Fruit fly (Drosophila melanogaster): ENCODE data around the gene CG32640.

CG32640 gene

dm6 chrX:13136939-13137697 is 40.7 kb upstream of the CG32640 start (continued):
- peak; percentile 46 for TF ChIP-seq CG9139 (GFP tag; optimal IDR thresholded peaks at IDR 0.05)
- TF ChIP-seq fkh (GFP tag; optimal IDR thresholded peaks at IDR 0.05), result no peak
- TF ChIP-seq Sox14 (GFP tag; optimal IDR thresholded peaks at IDR 0.05), result peak; percentile 31
- no peak for TF ChIP-seq Lpt (GFP tag; optimal IDR thresholded peaks at IDR 0.05)
- TF ChIP-seq CG8119 (GFP tag; IDR thresholded peaks at IDR 0.05), result peak; percentile 65; the same call in 2 of the 3 replicates
- peak; percentile 64 for TF ChIP-seq CG6808 (GFP tag; optimal IDR thresholded peaks at IDR 0.05)
- no peak for TF ChIP-seq fd85E (GFP tag; optimal IDR thresholded peaks at IDR 0.05)
- TF ChIP-seq eg (GFP tag; IDR thresholded peaks at IDR 0.05), result no peak; the same call in 2 of the 3 replicates
- TF ChIP-seq vri (GFP tag; optimal IDR thresholded peaks at IDR 0.05), result peak; percentile 47
- TF ChIP-seq CG3919 (GFP tag; optimal IDR thresholded peaks at IDR 0.05), result peak; percentile 63
- TF ChIP-seq CG8319 (GFP tag; optimal IDR thresholded peaks at IDR 0.05), result peak; percentile 53
- peak; percentile 81 for TF ChIP-seq topi (GFP tag; optimal IDR thresholded peaks at IDR 0.05)
- TF ChIP-seq dac (GFP tag; optimal IDR thresholded peaks at IDR 0.05), result no peak
- peak; percentile 49 for TF ChIP-seq cyc (GFP tag; optimal IDR thresholded peaks at IDR 0.05)
- TF ChIP-seq esn (GFP tag; optimal IDR thresholded peaks at IDR 0.05), result peak; percentile 70
- peak; percentile 6 for TF ChIP-seq pdm3 (GFP tag; optimal IDR thresholded peaks at IDR 0.05)
- peak; percentile 51 for TF ChIP-seq net (GFP tag; optimal IDR thresholded peaks at IDR 0.05)
- peak; percentile 3 for TF ChIP-seq CG10669 (GFP tag; optimal IDR thresholded peaks at IDR 0.05)
- TF ChIP-seq Met (GFP tag; optimal IDR thresholded peaks at IDR 0.05), result peak; percentile 84
- TF ChIP-seq CG11902 (GFP tag; optimal IDR thresholded peaks at IDR 0.05), result peak; percentile 58
- peak; percentile 16 for TF ChIP-seq fd59A (GFP tag; optimal IDR thresholded peaks at IDR 0.05)
- TF ChIP-seq CG4318 (GFP tag; optimal IDR thresholded peaks at IDR 0.05), result no peak
- TF ChIP-seq Smox (GFP tag; optimal IDR thresholded peaks at IDR 0.05), result peak; percentile 57
- peak; percentile 24 for TF ChIP-seq CG6276 (GFP tag; optimal IDR thresholded peaks at IDR 0.05)
- peak; percentile 33 for TF ChIP-seq Sox15 (GFP tag; optimal IDR thresholded peaks at IDR 0.05)
- peak; percentile 69 for TF ChIP-seq CG15336 (GFP tag; IDR thresholded peaks at IDR 0.05)
- TF ChIP-seq spab (GFP tag; optimal IDR thresholded peaks at IDR 0.05), result peak; percentile 8

- peak; percentile 42; the same call in 2 of the 3 replicates for TF ChIP-seq CG8119 (GFP tag; IDR thresholded peaks at IDR 0.05)
- TF ChIP-seq Sox14 (GFP tag; optimal IDR thresholded peaks at IDR 0.05), result no peak
- no peak for TF ChIP-seq spab (GFP tag; optimal IDR thresholded peaks at IDR 0.05)
- TF ChIP-seq Hr39 (GFP tag; optimal IDR thresholded peaks at IDR 0.05), result no peak
- peak; percentile 98 for TF ChIP-seq Blimp-1 (GFP tag; optimal IDR thresholded peaks at IDR 0.05)
- no peak for TF ChIP-seq fd59A (GFP tag; optimal IDR thresholded peaks at IDR 0.05)
- TF ChIP-seq CG11902 (GFP tag; optimal IDR thresholded peaks at IDR 0.05), result no peak
- no peak for TF ChIP-seq Smox (GFP tag; optimal IDR thresholded peaks at IDR 0.05)
- no peak for TF ChIP-seq acj6 (GFP tag; optimal IDR thresholded peaks at IDR 0.05)
- TF ChIP-seq CG34406 (GFP tag; optimal IDR thresholded peaks at IDR 0.05), result no peak
- peak; percentile 82 for TF ChIP-seq CG6854 (GFP tag; optimal IDR thresholded peaks at IDR 0.05)
- peak; percentile 38; the same call in 1 of the 2 replicates for TF ChIP-seq CG15336 (GFP tag; IDR thresholded peaks at IDR 0.05)
- TF ChIP-seq CG6163 (GFP tag; IDR thresholded peaks at IDR 0.05), result 0 out of 3 replicates have a peak, but pooled peaks have one; percentile 30
- TF ChIP-seq CG6276 (GFP tag; optimal IDR thresholded peaks at IDR 0.05), result peak; percentile 48
- TF ChIP-seq CG7368 (GFP tag; optimal IDR thresholded peaks at IDR 0.05), result no peak
- TF ChIP-seq fd85E (GFP tag; optimal IDR thresholded peaks at IDR 0.05), result no peak
- no peak for TF ChIP-seq CG3032 (tag; optimal IDR thresholded peaks at IDR 0.05)
- TF ChIP-seq CG6808 (GFP tag; optimal IDR thresholded peaks at IDR 0.05), result no peak
- TF ChIP-seq CG3919 (GFP tag; optimal IDR thresholded peaks at IDR 0.05), result peak; percentile 11
- TF ChIP-seq Eip78C (GFP tag), result peak; percentile 51
- peak; percentile 0 for TF ChIP-seq Lpt (GFP tag; optimal IDR thresholded peaks at IDR 0.05)
- no peak for TF ChIP-seq svp (GFP tag)
- no peak for TF ChIP-seq CG10631 (GFP tag; optimal IDR thresholded peaks at IDR 0.05)
- TF ChIP-seq vri (GFP tag; optimal IDR thresholded peaks at IDR 0.05), result peak; percentile 63
- TF ChIP-seq OdsH (GFP tag; optimal IDR thresholded peaks at IDR 0.05), result no peak
- no peak for TF ChIP-seq CG8319 (GFP tag; optimal IDR thresholded peaks at IDR 0.05)
- peak; percentile 51; the same call in 1 of the 3 replicates for TF ChIP-seq eg (GFP tag; IDR thresholded peaks at IDR 0.05)
- no peak for TF ChIP-seq lz (GFP tag; optimal IDR thresholded peaks at IDR 0.05)
- TF ChIP-seq Gug (GFP tag; IDR thresholded peaks at IDR 0.05), result no peak
These were observed 38.9 kb upstream of the CG32640 start, which contains the start of gene CG32645 for dm6 chrX:13138887-13139286. TSS of gene CG32645 (plus strand) at chrX:13139199.

All from whole organism, prepupa.